Worm (Caenorhabditis elegans) whole organism, L2 larva: ENCODE results near the gene clec-174.

Experiments used
- C34F6.9 ChIP-seq: fragments of 150-350 bp; optimal IDR thresholded peaks from 2 replicates; lab custom pipeline; 2014; ENCODE audit warnings: missing biosample characterization, missing genetic modification characterization
- ceh-82 ChIP-seq: fragments of 150-350 bp; optimal IDR thresholded peaks from 2 replicates; lab custom pipeline; 2014; ENCODE audit warnings: missing biosample characterization, missing genetic modification characterization
- elt-1 ChIP-seq: fragments of 150-350 bp; optimal IDR thresholded peaks from 2 replicates; lab custom pipeline; 2014; ENCODE audit warnings: missing biosample characterization, missing genetic modification characterization
- gmeb-1 ChIP-seq: fragments of 150-350 bp; optimal IDR thresholded peaks from 2 replicates; lab custom pipeline; 2014; ENCODE audit warnings: missing biosample characterization, missing genetic modification characterization
- lin-11 ChIP-seq: fragments of 150-350 bp; sonication (generic microtip); optimal IDR thresholded peaks from 2 replicates; lab custom pipeline; 2014; ENCODE audit warnings: missing biosample characterization, missing genetic modification characterization, inconsistent platforms, mixed read lengths
- lin-13 ChIP-seq: fragments of 150-350 bp; optimal IDR thresholded peaks from 2 replicates; lab custom pipeline; 2014; ENCODE audit warnings: missing biosample characterization, missing genetic modification reagents, missing genetic modification characterization
- lsy-2 ChIP-seq, 2 experiments: fragments of 150-350 bp in 1 of 2; sonication (generic microtip) in 1 of 2; optimal IDR thresholded peaks; 2 replicates each; lab custom pipeline; 2014 to 2017; ENCODE audit warnings: missing biosample characterization in 2 of 2, missing genetic modification characterization in 2 of 2
- mbf-1 ChIP-seq: sonication (generic microtip); optimal IDR thresholded peaks from 2 replicates; lab custom pipeline; 2017; ENCODE audit warnings: missing biosample characterization, missing genetic modification characterization
- mdl-1 ChIP-seq, 2 experiments: fragments of 150-350 bp in 1 of 2; sonication (generic microtip) in 1 of 2; optimal IDR thresholded peaks; 2 replicates each; lab custom pipeline; 2017; ENCODE audit warnings: missing biosample characterization in 2 of 2, missing genetic modification characterization in 2 of 2
- nhr-10 ChIP-seq: sonication (generic microtip); optimal IDR thresholded peaks from 2 replicates; lab custom pipeline; 2017; ENCODE audit warnings: missing biosample characterization, missing genetic modification characterization
- nhr-11 ChIP-seq: fragments of 150-350 bp; optimal IDR thresholded peaks from 2 replicates; lab custom pipeline; 2014; ENCODE audit warnings: missing biosample characterization, missing genetic modification characterization
- nhr-12 ChIP-seq: fragments of 150-350 bp; optimal IDR thresholded peaks from 2 replicates; lab custom pipeline; 2014; ENCODE audit warnings: missing biosample characterization, missing genetic modification characterization
- nhr-77 ChIP-seq: fragments of 150-350 bp; optimal IDR thresholded peaks from 2 replicates; lab custom pipeline; 2014; ENCODE audit warnings: missing biosample characterization, missing genetic modification characterization
- peb-1 ChIP-seq: fragments of 150-350 bp; optimal IDR thresholded peaks from 2 replicates; lab custom pipeline; 2014; ENCODE audit warnings: missing biosample characterization, missing genetic modification characterization
- sem-4 ChIP-seq: fragments of 150-350 bp; optimal IDR thresholded peaks from 2 replicates; lab custom pipeline; 2014; ENCODE audit warnings: missing biosample characterization, missing genetic modification reagents, missing genetic modification characterization
- unc-39 ChIP-seq: fragments of 150-350 bp; optimal IDR thresholded peaks from 2 replicates; lab custom pipeline; 2014; ENCODE audit warnings: missing biosample characterization, missing genetic modification characterization
- ztf-1 ChIP-seq: fragments of 200-800 bp; sonication (Bioruptor generic); conservative IDR thresholded peaks from 2 replicates; pipeline ENCODE4 v1.3.6; 2022; ENCODE audit warnings: missing genetic modification characterization, missing compliant biosample characterization
- ztf-4 ChIP-seq: fragments of 150-350 bp; optimal IDR thresholded peaks from 2 replicates; lab custom pipeline; 2014; ENCODE audit warnings: missing biosample characterization, missing genetic modification characterization

Gene clec-174

DNA sequence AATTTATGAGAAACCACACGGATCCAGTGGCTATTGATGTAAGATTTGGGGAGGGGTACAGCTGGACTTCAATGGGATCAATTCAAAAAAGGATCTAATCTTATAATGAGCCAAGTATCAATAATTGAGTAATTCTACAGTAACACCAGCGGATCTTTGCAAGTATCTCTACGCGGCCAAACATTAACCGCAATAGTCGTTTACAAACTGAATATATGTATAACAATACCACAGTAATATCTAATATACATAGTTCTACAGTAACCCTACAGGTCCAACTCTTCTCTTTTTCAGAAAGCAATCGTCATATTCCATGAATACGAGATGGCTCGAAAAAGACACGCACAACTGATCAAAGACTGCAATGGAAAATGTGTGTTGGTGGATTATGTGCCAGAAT is 49.5 kb downstream of the clec-174 start, which contains the start of gene F56D6.9:
Gene F56D6.9 (plus strand): TSS at position 301 of the 400 bp plus-strand sequence.
- no peak for TF ChIP-seq ztf-1 (GFP tag; lab: Robert Waterston, UW)
- no peak for TF ChIP-seq nhr-12 (tag; lab: Kevin White, UChicago)
- TF ChIP-seq nhr-77 (tag; lab: Kevin White, UChicago), result no peak
- TF ChIP-seq nhr-10 (tag; lab: Kevin White, UChicago), result no peak
- no peak for TF ChIP-seq unc-39 (tag; lab: Kevin White, UChicago)
- no peak for TF ChIP-seq mdl-1 (tag; optimal IDR thresholded peaks at IDR 0.05; lab: Kevin White, UChicago)
- no peak for TF ChIP-seq peb-1 (tag; lab: Kevin White, UChicago)
- TF ChIP-seq nhr-11, result no peak
- TF ChIP-seq C34F6.9, result no peak
- no peak for TF ChIP-seq ztf-4 (tag; lab: Kevin White, UChicago)
- TF ChIP-seq elt-1 (tag; lab: Kevin White, UChicago), result no peak
- TF ChIP-seq lin-13 (GFP tag; lab: Kevin White, UChicago), result no peak
- no peak for TF ChIP-seq gmeb-1 (tag; lab: Kevin White, UChicago)
- no peak for TF ChIP-seq ceh-82 (tag; lab: Kevin White, UChicago)
- TF ChIP-seq lsy-2 (tag; optimal IDR thresholded peaks at IDR 0.05; lab: Kevin White, UChicago), result no peak
- no peak for TF ChIP-seq sem-4 (tag; lab: Kevin White, UChicago)
- no peak for TF ChIP-seq mbf-1
- TF ChIP-seq lin-11 (tag; lab: Kevin White, UChicago), result no peak
